Fruit fly (Drosophila melanogaster) whole organism, embryonic: ENCODE data around the gene Setx.
A peak's percentile ranks its signal among the peaks of the same experiment; 100 is the strongest.

Experiments used
- Atf3 ChIP-seq: fragments of 200-800 bp; sonication (Bioruptor generic); optimal IDR thresholded peaks from 3 replicates; lab custom pipeline; 2016; ENCODE audit warnings: missing biosample characterization, missing genetic modification characterization
- Atf6 ChIP-seq: fragments of 200-800 bp; sonication (Bioruptor generic); IDR thresholded peaks from 2 replicates; pipeline ENCODE4 v1.3.6; 2022; ENCODE audit warnings: missing biosample characterization, missing genetic modification characterization
- Bteb2 ChIP-seq: fragments of 200-800 bp; sonication (Bioruptor generic); optimal IDR thresholded peaks from 2 replicates; lab custom pipeline; 2016; ENCODE audit warnings: missing biosample characterization, missing genetic modification characterization
- CG1024 ChIP-seq: fragments of 200-800 bp; sonication (Bioruptor generic); IDR thresholded peaks from 2 replicates; pipeline ENCODE4 v1.3.6; 2022; ENCODE audit warnings: missing biosample characterization, missing genetic modification characterization
- CG11723 ChIP-seq: fragments of 200-800 bp; sonication (Bioruptor generic); optimal IDR thresholded peaks from 2 replicates; lab custom pipeline; 2017; ENCODE audit warnings: missing biosample characterization, mild to moderate bottlenecking, missing genetic modification characterization
- CG13775 ChIP-seq: fragments of 200-800 bp; sonication (Bioruptor generic); optimal IDR thresholded peaks from 3 replicates; lab custom pipeline; 2017; ENCODE audit warnings: missing biosample characterization, mild to moderate bottlenecking, missing genetic modification characterization
- CG1602 ChIP-seq: fragments of 200-800 bp; sonication (Bioruptor generic); optimal IDR thresholded peaks from 3 replicates; lab custom pipeline; 2016; ENCODE audit warnings: missing biosample characterization, missing genetic modification characterization
- CG1647 ChIP-seq: fragments of 200-800 bp; sonication (Bioruptor generic); optimal IDR thresholded peaks from 3 replicates; lab custom pipeline; 2016; ENCODE audit warnings: missing biosample characterization, missing genetic modification characterization
- CG17361 ChIP-seq: fragments of 200-800 bp; sonication (Bioruptor generic); IDR thresholded peaks from 3 replicates; pipeline ENCODE4 v1.3.6; 2022; ENCODE audit warnings: missing biosample characterization, missing genetic modification characterization
- CG1832 ChIP-seq: fragments of 200-800 bp; sonication (Bioruptor generic); optimal IDR thresholded peaks from 2 replicates; lab custom pipeline; 2017; ENCODE audit warnings: missing biosample characterization, mild to moderate bottlenecking, missing genetic modification characterization, inconsistent platforms
- CG2199 ChIP-seq: fragments of 200-800 bp; sonication (Bioruptor generic); IDR thresholded peaks from 3 replicates; pipeline ENCODE4 v1.3.6; 2022; ENCODE audit warnings: missing biosample characterization, missing genetic modification characterization
- CG3163 ChIP-seq: fragments of 200-800 bp; sonication (Bioruptor generic); optimal IDR thresholded peaks from 3 replicates; lab custom pipeline; 2016; ENCODE audit warnings: missing biosample characterization, missing genetic modification characterization
- CG6813 ChIP-seq: fragments of 200-800 bp; sonication (Bioruptor generic); optimal IDR thresholded peaks from 2 replicates; lab custom pipeline; 2017; ENCODE audit warnings: missing biosample characterization, missing genetic modification characterization, mild to moderate bottlenecking, moderate library complexity, missing genetic modification reagents
- CG8290 ChIP-seq, 3 experiments: fragments of 200-800 bp; sonication (Bioruptor generic); optimal IDR thresholded peaks; 2 replicates each; lab custom pipeline; 2016 to 2019; ENCODE audit warnings: missing biosample characterization in 3 of 3, missing genetic modification characterization in 3 of 3, mild to moderate bottlenecking in 2 of 3, moderate library complexity in 1 of 3
- CG9609 ChIP-seq: fragments of 200-800 bp; sonication (Bioruptor generic); optimal IDR thresholded peaks from 3 replicates; lab custom pipeline; 2016; ENCODE audit warnings: missing biosample characterization, missing genetic modification characterization
- CG9727 ChIP-seq: fragments of 200-800 bp; sonication (Bioruptor generic); optimal IDR thresholded peaks from 3 replicates; lab custom pipeline; 2017; ENCODE audit warnings: missing biosample characterization, mild to moderate bottlenecking, missing genetic modification characterization
- CkIIα-i1 ChIP-seq: fragments of 200-800 bp; sonication (Bioruptor generic); IDR thresholded peaks from 2 replicates; pipeline ENCODE4 v1.3.6; 2022; ENCODE audit warnings: missing biosample characterization, missing genetic modification characterization
- D19B ChIP-seq: fragments of 200-800 bp; sonication (Bioruptor generic); optimal IDR thresholded peaks from 2 replicates; lab custom pipeline; 2017; ENCODE audit warnings: missing biosample characterization, mild to moderate bottlenecking, missing genetic modification characterization
- Eip74EF ChIP-seq, 2 experiments: fragments of 200-800 bp in 1 of 2; fragments of >200 bp in 1 of 2; sonication (Bioruptor generic) in 1 of 2; optimal IDR thresholded peaks; 2 replicates each; lab custom pipeline; 2017 to 2019; ENCODE audit warnings: missing biosample characterization in 2 of 2, missing genetic modification characterization in 2 of 2, mild to moderate bottlenecking in 1 of 2, moderate library complexity in 1 of 2
- HHEX ChIP-seq: fragments of 200-800 bp; sonication (Bioruptor generic); optimal IDR thresholded peaks from 3 replicates; lab custom pipeline; 2017; ENCODE audit warnings: missing biosample characterization, mild to moderate bottlenecking, missing genetic modification characterization, missing genetic modification reagents
- HLH54F ChIP-seq: fragments of 200-800 bp; sonication (Bioruptor generic); optimal IDR thresholded peaks from 3 replicates; lab custom pipeline; 2016; ENCODE audit warnings: missing biosample characterization, missing genetic modification characterization
- Hmx ChIP-seq: fragments of 200-800 bp; sonication (Bioruptor generic); optimal IDR thresholded peaks from 2 replicates; lab custom pipeline; 2016; ENCODE audit warnings: missing biosample characterization, missing genetic modification characterization
- Hsf ChIP-seq: fragments of 200-800 bp; sonication (Bioruptor generic); optimal IDR thresholded peaks from 3 replicates; lab custom pipeline; 2016; ENCODE audit warnings: missing biosample characterization, missing genetic modification characterization
- NFAT ChIP-seq: fragments of 200-800 bp; sonication (Bioruptor generic); IDR thresholded peaks from 2 replicates; pipeline ENCODE4 v1.3.6; 2022; ENCODE audit warnings: missing biosample characterization, missing genetic modification characterization
- Nf-YB ChIP-seq: fragments of 200-800 bp; sonication (Bioruptor generic); optimal IDR thresholded peaks from 3 replicates; lab custom pipeline; 2019; ENCODE audit warnings: missing biosample characterization, mild to moderate bottlenecking, missing genetic modification characterization, moderate library complexity
- Nf-YC ChIP-seq: fragments of 200-800 bp; optimal IDR thresholded peaks from 3 replicates; lab custom pipeline; 2019; ENCODE audit warnings: missing biosample characterization, mild to moderate bottlenecking, missing genetic modification characterization, moderate library complexity
- PHDP ChIP-seq: fragments of 200-800 bp; sonication (Bioruptor generic); optimal IDR thresholded peaks from 3 replicates; lab custom pipeline; 2018; ENCODE audit warnings: missing biosample characterization, mild to moderate bottlenecking, missing genetic modification characterization, moderate library complexity
- al ChIP-seq: fragments of 200-800 bp; sonication (Bioruptor generic); IDR thresholded peaks from 2 replicates; pipeline ENCODE4 v1.3.6; 2022; ENCODE audit warnings: missing biosample characterization, missing genetic modification characterization
- ato ChIP-seq: fragments of 200-800 bp; sonication (Bioruptor generic); IDR thresholded peaks from 2 replicates; pipeline ENCODE4 v1.3.6; 2022; ENCODE audit warnings: missing biosample characterization, missing genetic modification characterization; ENCODE audit not compliant: partially characterized antibody
- cg ChIP-seq: fragments of 200-800 bp; sonication (Bioruptor generic); optimal IDR thresholded peaks from 3 replicates; lab custom pipeline; 2019; ENCODE audit warnings: missing biosample characterization, mild to moderate bottlenecking, missing genetic modification characterization, moderate library complexity
- chinmo ChIP-seq: fragments of 200-800 bp; sonication (Bioruptor generic); IDR thresholded peaks from 4 replicates; pipeline ENCODE4 v1.3.6; 2022; ENCODE audit warnings: missing biosample characterization, missing genetic modification characterization; ENCODE audit not compliant: partially characterized antibody
- chm ChIP-seq: fragments of 200-800 bp; sonication (Bioruptor generic); IDR thresholded peaks from 2 replicates; pipeline ENCODE4 v1.3.6; 2022; ENCODE audit warnings: missing biosample characterization, missing genetic modification characterization
- dysf ChIP-seq: fragments of 200-800 bp; sonication (Bioruptor generic); IDR thresholded peaks from 3 replicates; pipeline ENCODE4 v1.3.6; 2022; ENCODE audit warnings: missing biosample characterization, missing genetic modification characterization
- ewg ChIP-seq: fragments of 200-800 bp; sonication (Bioruptor generic); optimal IDR thresholded peaks from 3 replicates; lab custom pipeline; 2017; ENCODE audit warnings: mild to moderate bottlenecking, missing biosample characterization, missing genetic modification reagents, missing genetic modification characterization
- eyg ChIP-seq: fragments of 200-800 bp; sonication (Bioruptor generic); optimal IDR thresholded peaks from 3 replicates; lab custom pipeline; 2016; ENCODE audit warnings: missing biosample characterization, missing genetic modification characterization
- ken ChIP-seq: fragments of 200-800 bp; sonication (Bioruptor generic); IDR thresholded peaks from 3 replicates; pipeline ENCODE4 v1.3.6; 2022; ENCODE audit warnings: missing biosample characterization, missing genetic modification characterization
- lilli ChIP-seq: fragments of 200-800 bp; sonication (Bioruptor generic); optimal IDR thresholded peaks from 3 replicates; lab custom pipeline; 2016; ENCODE audit warnings: missing biosample characterization, missing genetic modification characterization
- mam ChIP-seq: fragments of 200-800 bp; sonication (Bioruptor generic); optimal IDR thresholded peaks from 3 replicates; lab custom pipeline; 2016; ENCODE audit warnings: missing biosample characterization, missing genetic modification characterization
- nom ChIP-seq: fragments of 200-800 bp; sonication (Bioruptor generic); optimal IDR thresholded peaks from 2 replicates; lab custom pipeline; 2017; ENCODE audit warnings: missing biosample characterization, missing genetic modification characterization, mild to moderate bottlenecking, moderate library complexity, missing genetic modification reagents
- odd ChIP-seq: fragments of 200-800 bp; sonication (Bioruptor generic); optimal IDR thresholded peaks from 2 replicates; lab custom pipeline; 2017; ENCODE audit warnings: missing biosample characterization, mild to moderate bottlenecking, missing genetic modification characterization
- otp ChIP-seq: fragments of 200-800 bp; sonication (Bioruptor generic); IDR thresholded peaks from 3 replicates; pipeline ENCODE4, ENCODE4 v1.3.6; 2022; ENCODE audit warnings: missing biosample characterization, missing genetic modification characterization
- pan ChIP-seq, 4 experiments: fragments of >200 bp in 3 of 4; fragments of 200-800 bp in 1 of 4; sonication (Bioruptor generic) in 1 of 4; optimal IDR thresholded peaks in 3 of 4; IDR thresholded peaks in 1 of 4; 2 replicates each; pipeline versions ENCODE4 v1.3.6 to Lab custom; 2017 to 2022; ENCODE audit warnings: missing biosample characterization in 2 of 4, missing genetic modification characterization in 2 of 4, mixed read lengths in 1 of 4
- peb ChIP-seq: fragments of 200-800 bp; sonication (Bioruptor generic); IDR thresholded peaks from 2 replicates; pipeline ENCODE4 v1.3.6; 2022; ENCODE audit warnings: missing biosample characterization, missing genetic modification characterization
- sens ChIP-seq: fragments of 200-800 bp; sonication (Bioruptor generic); peaks from one replicate; lab custom pipeline; 2016; ENCODE audit warnings: missing biosample characterization, missing genetic modification characterization
- slou ChIP-seq: fragments of 200-800 bp; sonication (Bioruptor generic); optimal IDR thresholded peaks from 3 replicates; lab custom pipeline; 2016; ENCODE audit warnings: missing biosample characterization, missing genetic modification characterization
- toy ChIP-seq: fragments of 200-800 bp; sonication (Bioruptor generic); IDR thresholded peaks from 2 replicates; pipeline ENCODE4 v1.3.6; 2022; ENCODE audit warnings: missing biosample characterization, missing genetic modification characterization
- ttk ChIP-seq: fragments of 200-800 bp; sonication (Bioruptor generic); IDR thresholded peaks from 2 replicates; pipeline ENCODE4 v2.1.2; 2022; ENCODE audit warnings: missing biosample characterization, missing genetic modification characterization

The Setx gene

DNA sequence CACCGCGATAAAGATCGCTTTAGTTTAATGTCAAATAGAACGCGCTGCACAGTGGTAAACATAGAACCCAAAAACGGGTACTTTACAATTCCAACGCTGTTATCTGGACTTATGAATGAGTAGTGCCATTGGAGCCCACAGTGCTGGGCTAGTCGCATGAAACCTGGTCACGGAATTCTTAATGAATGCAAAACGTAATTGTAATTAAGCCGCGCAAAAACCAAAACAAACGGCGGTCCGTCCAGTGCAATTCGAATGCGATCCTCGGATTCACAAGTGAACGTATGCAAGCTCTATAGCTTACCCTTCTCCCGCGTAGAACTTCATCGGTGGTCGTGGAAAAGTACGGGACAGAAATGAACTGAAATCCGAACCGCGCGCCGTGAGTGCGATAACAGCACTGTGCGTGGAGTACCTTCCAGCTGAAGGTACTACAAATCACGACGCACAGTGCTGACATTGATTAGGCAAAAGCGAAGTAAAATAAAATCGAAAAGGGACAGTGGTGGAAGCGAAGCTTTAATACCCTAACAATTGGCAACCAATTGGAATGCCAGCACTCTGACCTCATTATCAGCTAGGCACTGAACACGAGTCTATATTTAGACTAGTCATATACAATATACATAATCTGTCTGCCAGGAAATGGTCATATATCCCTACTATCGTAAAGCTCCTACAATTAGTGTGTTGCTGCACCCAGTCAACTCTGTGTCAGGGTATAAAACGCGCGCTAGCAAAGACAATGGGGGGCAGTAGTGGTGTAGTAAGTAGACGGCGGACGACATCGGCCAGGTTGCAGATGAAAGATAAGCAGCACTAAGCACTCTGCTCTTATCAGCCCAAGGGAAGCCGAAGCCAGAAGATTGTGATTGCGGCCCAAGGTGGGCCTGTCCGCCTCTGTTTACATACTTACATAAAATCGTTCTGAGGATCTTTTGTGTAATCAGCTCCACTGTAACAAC lies 48.2 kb upstream of the Setx start (continued):
- TF ChIP-seq CG8290 (GFP tag; optimal IDR thresholded peaks at IDR 0.05; lab: Kevin White, UChicago) (no peak), CG8290 (tag; optimal IDR thresholded peaks at IDR 0.05; lab: Kevin White, UChicago) (peak in 1 of 2 experiments; percentile 61), D19B (GFP tag; lab: Kevin White, UChicago) (peak; percentile 80), nom (GFP tag; lab: Kevin White, UChicago) (peak; percentile 40), ewg (GFP tag; lab: Kevin White, UChicago) (peak; percentile 32), CkIIα-i1 (GFP tag; lab: Robert Waterston, UW) (no peak), cg (GFP tag; lab: Kevin White, UChicago) (no peak), ttk (GFP tag; lab: Robert Waterston, UW) (no peak), CG9609 (GFP tag; lab: Kevin White, UChicago) (peak; percentile 57), CG6813 (GFP tag; lab: Kevin White, UChicago) (peak; percentile 34), eyg (GFP tag; lab: Kevin White, UChicago) (peak; percentile 59), Hmx (GFP tag; lab: Kevin White, UChicago) (no peak), CG1024 (GFP tag; lab: Robert Waterston, UW) (no peak), pan (optimal IDR thresholded peaks at IDR 0.05; lab: Kevin White, UChicago) (no peak), pan (GFP tag; optimal IDR thresholded peaks at IDR 0.05 in 1 of 2, IDR thresholded peaks at IDR 0.05 in 1 of 2) (peak in 1 of 2 experiments; percentile 46), odd (GFP tag; lab: Kevin White, UChicago) (peak; percentile 41), CG11723 (GFP tag; lab: Kevin White, UChicago) (no peak), mam (peak; percentile 76), HHEX (GFP tag; lab: Kevin White, UChicago) (peak; percentile 20), slou (GFP tag; lab: Kevin White, UChicago) (no peak), Nf-YC (tag; lab: Kevin White, UChicago) (peak; percentile 70), CG2199 (no peak), Atf3 (GFP tag; lab: Kevin White, UChicago) (peak; percentile 59), CG3163 (GFP tag; lab: Kevin White, UChicago) (peak; percentile 25), Bteb2 (GFP tag; lab: Kevin White, UChicago) (no peak), dysf (peak; percentile 75), Nf-YB (GFP tag; lab: Kevin White, UChicago) (peak; percentile 52), CG13775 (GFP tag; lab: Kevin White, UChicago) (no peak), al (GFP tag; lab: Robert Waterston, UW) (no peak; the same call in 1 of the 2 replicates), lilli (GFP tag; lab: Kevin White, UChicago) (peak; percentile 64), peb (GFP tag; lab: Robert Waterston, UW) (peak; percentile 14; the same call in 1 of the 2 replicates), PHDP (tag; lab: Kevin White, UChicago) (peak; percentile 11), CG1647 (GFP tag; lab: Kevin White, UChicago) (peak; percentile 27), otp (peak; percentile 3; the same call in 1 of the 3 replicates), toy (GFP tag; lab: Robert Waterston, UW) (no peak), Hsf (GFP tag; lab: Kevin White, UChicago) (peak; percentile 57), CG1832 (no peak), Atf6 (GFP tag; lab: Robert Waterston, UW) (peak; percentile 67), chm (GFP tag; lab: Robert Waterston, UW) (no peak), NFAT (GFP tag; lab: Robert Waterston, UW) (no peak), CG17361 (0 out of 3 replicates have a peak, but pooled peaks have one; percentile 45), ken (GFP tag; lab: Robert Waterston, UW) (no peak), HLH54F (GFP tag; lab: Kevin White, UChicago) (peak; percentile 57), CG1602 (peak; percentile 42), chinmo (GFP tag; lab: Robert Waterston, UW) (0 out of 4 replicates have a peak, but pooled peaks have one; percentile 41), ato (GFP tag; lab: Robert Waterston, UW) (no peak), CG9727 (GFP tag; lab: Kevin White, UChicago) (peak; percentile 27), sens (peak; percentile 89), Eip74EF (GFP tag; optimal IDR thresholded peaks at IDR 0.05; lab: Kevin White, UChicago) (peak in 1 of 2 experiments; percentile 27)
